Fruit fly (Drosophila melanogaster) whole organism, wandering third instar larva: ENCODE data around the gene Tom40.

Source experiments
- Abd-B ChIP-seq: fragments of >200 bp; optimal IDR thresholded peaks from 2 replicates; lab custom pipeline; 2017; ENCODE audit warnings: missing biosample characterization, missing genetic modification characterization
- CG32264 ChIP-seq: fragments of 200-800 bp; sonication (Bioruptor generic); optimal IDR thresholded peaks from 2 replicates; lab custom pipeline; 2016; ENCODE audit warnings: missing biosample characterization, missing genetic modification characterization
- CG9705 ChIP-seq: fragments of 200-800 bp; sonication (Bioruptor generic); optimal IDR thresholded peaks from 2 replicates; lab custom pipeline; 2018; ENCODE audit warnings: missing biosample characterization, mild to moderate bottlenecking, missing genetic modification characterization
- CrebA ChIP-seq: fragments of 200-800 bp; sonication (Bioruptor generic); optimal IDR thresholded peaks from 2 replicates; lab custom pipeline; 2016; ENCODE audit warnings: missing biosample characterization, mild to moderate bottlenecking, missing genetic modification characterization, borderline replicate concordance
- Dfd ChIP-seq: fragments of >200 bp; optimal IDR thresholded peaks from 2 replicates; lab custom pipeline; 2017; ENCODE audit warnings: missing biosample characterization, missing genetic modification characterization
- GATAd ChIP-seq: sonication (Bioruptor generic); optimal IDR thresholded peaks from 2 replicates; lab custom pipeline; 2016; ENCODE audit warnings: missing biosample characterization, missing genetic modification characterization
- Hnf4 ChIP-seq: fragments of 200-800 bp; sonication (Bioruptor generic); optimal IDR thresholded peaks from 2 replicates; lab custom pipeline; 2016; ENCODE audit warnings: missing biosample characterization, mild to moderate bottlenecking, missing genetic modification characterization
- Hr83 ChIP-seq: fragments of 200-300 bp; sonication (Bioruptor generic); optimal IDR thresholded peaks from 2 replicates; lab custom pipeline; 2016; ENCODE audit warnings: missing biosample characterization, mild to moderate bottlenecking, missing genetic modification characterization, moderate library complexity; ENCODE audit not compliant: poor library complexity, severe bottlenecking
- Jra ChIP-seq: sonication (Bioruptor generic); optimal IDR thresholded peaks from 2 replicates; lab custom pipeline; 2016; ENCODE audit warnings: missing biosample characterization, missing genetic modification characterization
- Mio ChIP-seq: sonication (Bioruptor generic); optimal IDR thresholded peaks from 2 replicates; lab custom pipeline; 2016; ENCODE audit warnings: missing biosample characterization, missing genetic modification characterization
- N ChIP-seq: fragments of >200 bp; optimal IDR thresholded peaks from 2 replicates; lab custom pipeline; 2018; ENCODE audit warnings: missing biosample characterization, missing external identifiers, missing genetic modification characterization
- Rel ChIP-seq, 2 experiments: fragments of 200-800 bp; sonication (Bioruptor generic) in 1 of 2; optimal IDR thresholded peaks; 2 replicates in 1 of 2; 3 replicates in 1 of 2; lab custom pipeline; 2016 to 2019; ENCODE audit warnings: mild to moderate bottlenecking in 2 of 2, missing biosample characterization in 2 of 2, missing genetic modification characterization in 2 of 2, moderate library complexity in 1 of 2
- Vsx2 ChIP-seq: fragments of 200-300, 225-300 bp; sonication (Bioruptor generic); optimal IDR thresholded peaks from 2 replicates; lab custom pipeline; 2018; ENCODE audit warnings: missing biosample characterization, missing genetic modification characterization; ENCODE audit not compliant: partially characterized antibody
- br ChIP-seq: fragments of 200-800 bp; sonication (Bioruptor generic); optimal IDR thresholded peaks from 2 replicates; lab custom pipeline; 2016; ENCODE audit warnings: missing biosample characterization, missing genetic modification characterization
- dl ChIP-seq, 2 experiments: fragments of 175-275, 200-275 bp in 1 of 2; fragments of 200-275 bp in 1 of 2; sonication (Bioruptor generic); optimal IDR thresholded peaks; lab custom pipeline; 2018; ENCODE audit warnings: mild to moderate bottlenecking in 2 of 2, missing biosample characterization in 2 of 2, missing genetic modification characterization in 2 of 2, moderate library complexity in 2 of 2; ENCODE audit not compliant: partially characterized antibody in 2 of 2, insufficient read depth in 1 of 2
- dmrt93B ChIP-seq: fragments of 200-800 bp; sonication (Bioruptor generic); optimal IDR thresholded peaks from 2 replicates; lab custom pipeline; 2018; ENCODE audit warnings: missing biosample characterization, mild to moderate bottlenecking, missing genetic modification characterization
- dsf ChIP-seq: sonication (Bioruptor generic); optimal IDR thresholded peaks from 2 replicates; lab custom pipeline; 2016; ENCODE audit warnings: missing biosample characterization, missing genetic modification characterization, borderline replicate concordance
- ey ChIP-seq: fragments of 200-800 bp; sonication (Bioruptor generic); optimal IDR thresholded peaks from 2 replicates; lab custom pipeline; 2016; ENCODE audit warnings: missing biosample characterization, missing genetic modification characterization
- foxo ChIP-seq, 2 experiments: fragments of 200-800 bp; sonication (Bioruptor generic); optimal IDR thresholded peaks; 2 replicates in 1 of 2; 3 replicates in 1 of 2; lab custom pipeline; 2016 to 2017; ENCODE audit warnings: missing biosample characterization in 2 of 2, missing genetic modification characterization in 2 of 2
- fru ChIP-seq: fragments of 200-800 bp; sonication (Bioruptor generic); optimal IDR thresholded peaks from 3 replicates; lab custom pipeline; 2016; ENCODE audit warnings: missing biosample characterization, mild to moderate bottlenecking, missing genetic modification characterization
- h ChIP-seq: fragments of 200-800 bp; sonication (Bioruptor generic); optimal IDR thresholded peaks from 3 replicates; lab custom pipeline; 2016; ENCODE audit warnings: missing biosample characterization, mild to moderate bottlenecking, missing genetic modification characterization
- lola ChIP-seq: fragments of >200 bp; optimal IDR thresholded peaks from 2 replicates; lab custom pipeline; 2017; ENCODE audit warnings: missing biosample characterization, missing genetic modification characterization
- pan ChIP-seq: fragments of >200 bp; optimal IDR thresholded peaks from 2 replicates; lab custom pipeline; 2017
- sage ChIP-seq: fragments of 200-800 bp; sonication (Bioruptor generic); optimal IDR thresholded peaks from 2 replicates; lab custom pipeline; 2016; ENCODE audit warnings: missing biosample characterization, mild to moderate bottlenecking, missing genetic modification characterization
- sv ChIP-seq: fragments of 200-800 bp; sonication (Bioruptor generic); optimal IDR thresholded peaks from 3 replicates; lab custom pipeline; 2016; ENCODE audit warnings: missing biosample characterization, missing genetic modification characterization
- tai ChIP-seq: sonication (Bioruptor generic); optimal IDR thresholded peaks from 2 replicates; lab custom pipeline; 2016; ENCODE audit warnings: missing biosample characterization, missing genetic modification characterization
- usp ChIP-seq: fragments of >200 bp; optimal IDR thresholded peaks from 2 replicates; lab custom pipeline; 2017; ENCODE audit warnings: missing biosample characterization, missing genetic modification characterization
- woc ChIP-seq: sonication (Bioruptor generic); optimal IDR thresholded peaks from 2 replicates; lab custom pipeline; 2016; ENCODE audit warnings: missing biosample characterization, mild to moderate bottlenecking, missing genetic modification characterization

Gene Tom40

DNA sequence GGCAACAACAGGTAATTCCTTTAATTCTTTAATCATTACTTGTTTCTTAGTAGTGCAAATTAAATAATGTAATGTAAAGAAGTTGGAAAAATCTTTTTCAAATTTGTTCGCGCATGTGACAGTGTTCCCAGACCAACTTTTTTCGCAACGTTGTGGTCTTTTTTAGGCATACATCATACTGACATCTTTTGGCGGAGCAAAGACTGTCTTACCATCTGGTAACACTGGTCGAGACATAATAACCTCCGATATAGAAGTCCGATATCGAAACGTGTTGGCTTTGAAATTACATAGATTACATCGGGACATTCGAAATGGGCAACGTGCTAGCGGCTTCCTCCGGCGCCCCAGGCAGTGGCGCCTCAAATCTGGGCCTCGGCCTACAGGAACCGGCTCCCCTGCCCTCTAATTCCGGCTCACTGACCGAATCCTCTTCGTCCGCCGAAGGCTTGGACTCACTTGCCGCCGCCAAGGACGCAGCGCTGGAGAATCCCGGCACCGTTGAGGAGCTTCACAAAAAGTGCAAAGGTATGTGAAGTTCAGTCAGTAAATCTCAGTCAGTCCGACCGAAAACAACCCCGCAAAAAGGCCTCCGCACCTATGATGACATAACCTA, 571 bp downstream of the Tom40 start:
- TF ChIP-seq Rel (GFP tag; optimal IDR thresholded peaks at IDR 0.05; lab: Kevin White, UChicago) = no peak
- TF ChIP-seq Rel (tag; optimal IDR thresholded peaks at IDR 0.05; lab: Kevin White, UChicago) = peak; percentile 9
- no peak for TF ChIP-seq dsf (GFP tag; lab: Kevin White, UChicago)
- TF ChIP-seq, all 38 proteins: peak for 1

- TF ChIP-seq ey (no peak), Mio (no peak), Vsx2 (GFP tag; lab: Kevin White, UChicago) (no peak), N (no peak), sv (GFP tag; lab: Kevin White, UChicago) (no peak), CG32264 (GFP tag; lab: Kevin White, UChicago) (no peak), usp (GFP tag; lab: Kevin White, UChicago) (no peak), tai (GFP tag; lab: Kevin White, UChicago) (no peak)
These were observed 7.3 kb downstream of the Tom40 start for dm6 chrX:7744036-7744435.

DNA sequence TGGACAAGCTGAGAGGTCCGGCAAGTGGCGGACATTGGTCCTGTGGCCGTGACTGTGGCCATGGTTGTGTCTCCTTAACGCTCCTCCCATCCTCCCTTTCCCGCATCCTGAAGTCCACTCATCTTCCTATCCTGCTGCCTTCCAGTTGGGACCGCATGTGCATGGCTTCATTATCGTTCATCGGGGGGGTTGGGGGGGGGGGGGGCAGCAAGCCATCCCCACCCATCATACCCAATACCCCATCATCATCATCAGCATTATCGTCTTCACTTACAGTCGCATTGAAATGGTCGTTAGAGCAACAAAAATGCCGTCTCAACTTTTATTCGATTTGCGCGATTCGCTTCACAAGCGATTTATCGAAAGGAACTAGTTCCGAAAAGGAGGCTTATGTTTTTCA, 9.6 kb downstream of the Tom40 start:
- TF ChIP-seq Dfd (GFP tag; lab: Kevin White, UChicago) (peak; percentile 96), Jra (GFP tag; lab: Kevin White, UChicago) (no peak)

- TF ChIP-seq tai (GFP tag; lab: Kevin White, UChicago) (no peak), woc (GFP tag; lab: Kevin White, UChicago) (no peak), CG9705 (GFP tag; lab: Kevin White, UChicago) (no peak), CG32264 (GFP tag; lab: Kevin White, UChicago) (no peak), Abd-B (no peak)
These were observed 28.0 kb downstream of the Tom40 start, which contains the start of gene Ir7a for dm6 chrX:7764682-7765081. Ir7a (plus strand) TSS chrX:7764982.

DNA sequence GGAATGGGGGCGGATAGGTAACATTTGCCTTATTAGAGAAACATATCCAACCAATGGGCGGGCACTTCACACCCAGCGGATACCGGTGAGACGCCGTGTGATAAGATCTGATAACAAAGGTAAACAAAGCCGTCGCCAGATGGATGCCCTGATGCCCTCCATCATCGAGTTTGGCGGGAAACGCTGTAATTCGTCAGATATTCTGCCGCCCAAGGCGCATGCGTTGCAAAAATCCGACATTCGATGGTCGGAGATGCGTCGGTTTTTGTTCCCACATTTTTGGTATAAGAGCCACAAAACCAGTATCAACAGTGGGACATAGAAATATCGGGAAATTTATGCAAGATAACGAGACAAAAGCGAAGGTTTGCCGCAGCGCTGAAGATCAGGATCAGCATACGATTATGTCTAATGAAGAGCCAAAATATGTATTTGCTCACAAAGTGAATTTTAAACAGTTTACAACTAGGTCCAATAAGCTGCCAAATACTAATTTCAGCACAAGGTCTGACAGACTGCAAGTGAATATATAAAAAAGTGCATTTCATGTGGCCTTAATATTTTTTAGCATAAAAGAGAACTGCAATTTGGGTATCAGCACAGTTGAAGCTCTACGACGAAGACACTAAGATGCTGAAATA, 31.6 kb downstream of the Tom40 start, which contains the start of gene CG34338:
Gene CG34338 (plus strand): TSS at position 591 of the 641 bp plus-strand sequence.
- TF ChIP-seq Hnf4 (no peak), dsf (GFP tag; lab: Kevin White, UChicago) (no peak), pan (lab: Kevin White, UChicago) (no peak), br (no peak), h (GFP tag; lab: Kevin White, UChicago) (no peak), Dfd (GFP tag; lab: Kevin White, UChicago) (no peak), foxo (GFP tag; optimal IDR thresholded peaks at IDR 0.05; lab: Kevin White, UChicago) (no peak), GATAd (GFP tag; lab: Kevin White, UChicago) (no peak), tai (GFP tag; lab: Kevin White, UChicago) (no peak), CrebA (GFP tag; lab: Kevin White, UChicago) (no peak), lola (GFP tag; lab: Kevin White, UChicago) (no peak), sage (GFP tag; lab: Kevin White, UChicago) (no peak), fru (GFP tag; lab: Kevin White, UChicago) (no peak), dl (GFP tag; optimal IDR thresholded peaks at IDR 0.05; lab: Kevin White, UChicago; ENCODE audit: insufficient read depth in 1 of 2, partially characterized antibody in 2 of 2) (no peak)
- TF ChIP-seq, all 38 proteins: peak for 0

- TF ChIP-seq Jra (GFP tag; lab: Kevin White, UChicago) (no peak), Hr83 (GFP tag; lab: Kevin White, UChicago) (no peak), dmrt93B (GFP tag; lab: Kevin White, UChicago) (no peak), GATAd (GFP tag; lab: Kevin White, UChicago) (no peak)
These were observed 41.2 kb downstream of the Tom40 start, which contains the start of gene CG32718 for dm6 chrX:7777905-7778304. CG32718 (plus strand) TSS chrX:7778205.
